Fruit fly (Drosophila melanogaster) whole organism, embryonic: ENCODE results near the gene Parg.

Experiments used
- Abd-B ChIP-seq: fragments of 200-800 bp; sonication (Bioruptor generic); optimal IDR thresholded peaks from 2 replicates; lab custom pipeline; 2018; ENCODE audit warnings: missing biosample characterization, mild to moderate bottlenecking, missing genetic modification characterization, moderate library complexity
- Atf6 ChIP-seq: fragments of 200-800 bp; sonication (Bioruptor generic); IDR thresholded peaks from 2 replicates; pipeline ENCODE4 v1.3.6; 2022; ENCODE audit warnings: missing biosample characterization, missing genetic modification characterization
- BtbVII ChIP-seq: fragments of 200-800 bp; sonication (Bioruptor generic); optimal IDR thresholded peaks from 3 replicates; lab custom pipeline; 2017; ENCODE audit warnings: missing biosample characterization, mild to moderate bottlenecking, missing genetic modification characterization
- CG10979 ChIP-seq: fragments of 200-800 bp; sonication (Bioruptor generic); optimal IDR thresholded peaks from 2 replicates; lab custom pipeline; 2018; ENCODE audit warnings: missing biosample characterization, mild to moderate bottlenecking, missing genetic modification characterization, moderate library complexity
- CG13296 ChIP-seq: fragments of 200-800 bp; sonication (Bioruptor generic); optimal IDR thresholded peaks from 3 replicates; lab custom pipeline; 2018; ENCODE audit warnings: missing biosample characterization, mild to moderate bottlenecking, missing genetic modification characterization
- CG14667 ChIP-seq: fragments of 200-800 bp; sonication (Bioruptor generic); IDR thresholded peaks from 2 replicates; pipeline ENCODE4 v1.3.6; 2022; ENCODE audit warnings: missing biosample characterization, missing genetic modification characterization
- CG1602 ChIP-seq: fragments of 200-800 bp; sonication (Bioruptor generic); optimal IDR thresholded peaks from 3 replicates; lab custom pipeline; 2016; ENCODE audit warnings: missing biosample characterization, missing genetic modification characterization
- CG1647 ChIP-seq: fragments of 200-800 bp; sonication (Bioruptor generic); optimal IDR thresholded peaks from 3 replicates; lab custom pipeline; 2016; ENCODE audit warnings: missing biosample characterization, missing genetic modification characterization
- CG17361 ChIP-seq: fragments of 200-800 bp; sonication (Bioruptor generic); IDR thresholded peaks from 3 replicates; pipeline ENCODE4 v1.3.6; 2022; ENCODE audit warnings: missing biosample characterization, missing genetic modification characterization
- CG18262 ChIP-seq: fragments of 200-800 bp; optimal IDR thresholded peaks from 3 replicates; lab custom pipeline; 2019; ENCODE audit warnings: missing biosample characterization, mild to moderate bottlenecking, missing genetic modification characterization, moderate library complexity
- CG2120 ChIP-seq: fragments of 200-800 bp; sonication (Bioruptor generic); optimal IDR thresholded peaks from 3 replicates; lab custom pipeline; 2016; ENCODE audit warnings: missing biosample characterization, missing genetic modification characterization
- CG2678 ChIP-seq: fragments of 200-800 bp; sonication (Bioruptor generic); optimal IDR thresholded peaks from 3 replicates; lab custom pipeline; 2019; ENCODE audit warnings: missing biosample characterization, mild to moderate bottlenecking, missing genetic modification characterization, moderate library complexity
- CG2712 ChIP-seq: fragments of 200-800 bp; optimal IDR thresholded peaks from 3 replicates; lab custom pipeline; 2019; ENCODE audit warnings: missing biosample characterization, mild to moderate bottlenecking, missing genetic modification characterization, moderate library complexity
- CG31365 ChIP-seq: fragments of 200-800 bp; sonication (Bioruptor generic); optimal IDR thresholded peaks from 2 replicates; lab custom pipeline; 2018; ENCODE audit warnings: missing biosample characterization, mild to moderate bottlenecking, missing genetic modification characterization
- CG4328 ChIP-seq: fragments of 200-800 bp; sonication (Bioruptor generic); optimal IDR thresholded peaks from 3 replicates; lab custom pipeline; 2017; ENCODE audit warnings: missing biosample characterization, missing genetic modification reagents, missing genetic modification characterization
- CG6272 ChIP-seq: fragments of 200-800 bp; sonication (Bioruptor generic); IDR thresholded peaks from 2 replicates; pipeline ENCODE4 v1.3.6; 2022; ENCODE audit warnings: missing biosample characterization, missing genetic modification characterization
- CG6765 ChIP-seq: fragments of 200-800 bp; sonication (Bioruptor generic); optimal IDR thresholded peaks from 3 replicates; lab custom pipeline; 2017; ENCODE audit warnings: missing biosample characterization, mild to moderate bottlenecking, missing genetic modification characterization
- CG6791 ChIP-seq: fragments of 200-800 bp; sonication (Bioruptor generic); IDR thresholded peaks from 3 replicates; pipeline ENCODE4 v1.3.6; 2022; ENCODE audit warnings: missing biosample characterization, missing genetic modification characterization; ENCODE audit not compliant: partially characterized antibody
- CG8944 ChIP-seq: fragments of 200-800 bp; sonication (Bioruptor generic); optimal IDR thresholded peaks from 3 replicates; lab custom pipeline; 2016; ENCODE audit warnings: missing biosample characterization, missing genetic modification characterization
- CG9817 ChIP-seq: fragments of 200-800 bp; sonication (Bioruptor generic); optimal IDR thresholded peaks from 2 replicates; lab custom pipeline; 2018; ENCODE audit warnings: missing biosample characterization, mild to moderate bottlenecking, missing genetic modification characterization, moderate library complexity
- Ets65A ChIP-seq: fragments of 200-800 bp; sonication (Bioruptor generic); peaks from one replicate; lab custom pipeline; 2016; ENCODE audit warnings: missing biosample characterization, missing genetic modification characterization
- Gug ChIP-seq: fragments of 200-800 bp; sonication (Bioruptor generic); IDR thresholded peaks from 4 replicates; pipeline ENCODE4 v1.3.6; 2022; ENCODE audit warnings: missing biosample characterization, missing genetic modification characterization
- HHEX ChIP-seq: fragments of 200-800 bp; sonication (Bioruptor generic); optimal IDR thresholded peaks from 3 replicates; lab custom pipeline; 2017; ENCODE audit warnings: missing biosample characterization, mild to moderate bottlenecking, missing genetic modification characterization, missing genetic modification reagents
- Hr39 ChIP-seq: fragments of >200 bp; optimal IDR thresholded peaks from 2 replicates; lab custom pipeline; 2017
- Mad ChIP-seq: fragments of 200-800 bp; sonication (Bioruptor generic); optimal IDR thresholded peaks from 2 replicates; lab custom pipeline; 2016; ENCODE audit warnings: missing biosample characterization, missing genetic modification characterization
- Med ChIP-seq: fragments of 200-800 bp; sonication (Bioruptor generic); peaks from one replicate; lab custom pipeline; 2016; ENCODE audit warnings: missing biosample characterization, missing genetic modification characterization, mild to moderate bottlenecking, inconsistent platforms, moderate library complexity
- Mes4 ChIP-seq: fragments of 200-800 bp; sonication (Bioruptor generic); optimal IDR thresholded peaks from 2 replicates; lab custom pipeline; 2016; ENCODE audit warnings: missing biosample characterization, missing genetic modification characterization
- Ptx1 ChIP-seq: fragments of 200-800 bp; sonication (Bioruptor generic); IDR thresholded peaks from 2 replicates; pipeline ENCODE4 v1.3.6; 2022; ENCODE audit warnings: missing biosample characterization, missing genetic modification characterization
- Rx ChIP-seq: fragments of 200-800 bp; sonication (Bioruptor generic); IDR thresholded peaks from 2 replicates; pipeline ENCODE4 v1.3.6; 2022; ENCODE audit warnings: missing biosample characterization, missing genetic modification characterization
- Sox102F ChIP-seq: fragments of 200-800 bp; sonication (Bioruptor generic); optimal IDR thresholded peaks from 2 replicates; lab custom pipeline; 2018; ENCODE audit warnings: missing biosample characterization, mild to moderate bottlenecking, missing genetic modification characterization, moderate library complexity
- Sry-β ChIP-seq: fragments of 200-800 bp; sonication (Bioruptor generic); optimal IDR thresholded peaks from 2 replicates; lab custom pipeline; 2018; ENCODE audit warnings: missing biosample characterization, mild to moderate bottlenecking, missing genetic modification characterization, moderate library complexity
- ara ChIP-seq: fragments of 200-800 bp; sonication (Bioruptor generic); IDR thresholded peaks from 2 replicates; pipeline ENCODE4 v1.3.6; 2022; ENCODE audit warnings: missing biosample characterization, missing genetic modification characterization
- cad ChIP-seq: fragments of >200 bp; optimal IDR thresholded peaks from 2 replicates; lab custom pipeline; 2017; ENCODE audit warnings: missing biosample characterization, missing genetic modification characterization
- ewg ChIP-seq: fragments of 200-800 bp; sonication (Bioruptor generic); optimal IDR thresholded peaks from 3 replicates; lab custom pipeline; 2017; ENCODE audit warnings: mild to moderate bottlenecking, missing biosample characterization, missing genetic modification reagents, missing genetic modification characterization
- eyg ChIP-seq: fragments of 200-800 bp; sonication (Bioruptor generic); optimal IDR thresholded peaks from 3 replicates; lab custom pipeline; 2016; ENCODE audit warnings: missing biosample characterization, missing genetic modification characterization
- h ChIP-seq: fragments of >200 bp; optimal IDR thresholded peaks from 2 replicates; lab custom pipeline; 2017
- hth ChIP-seq: fragments of >200 bp; optimal IDR thresholded peaks from 2 replicates; lab custom pipeline; 2017; ENCODE audit warnings: inconsistent platforms
- inv ChIP-seq: fragments of 200-800 bp; sonication (Bioruptor generic); IDR thresholded peaks from 2 replicates; pipeline ENCODE4 v1.3.6; 2022; ENCODE audit warnings: missing biosample characterization, missing genetic modification characterization; ENCODE audit not compliant: partially characterized antibody
- klu ChIP-seq: fragments of 200-800 bp; sonication (Bioruptor generic); IDR thresholded peaks from 2 replicates; pipeline ENCODE4 v1.3.6; 2022; ENCODE audit warnings: missing biosample characterization, missing genetic modification characterization
- lmd ChIP-seq: fragments of 200-800 bp; sonication (Bioruptor generic); IDR thresholded peaks from 2 replicates; pipeline ENCODE4 v1.3.6; 2022; ENCODE audit warnings: missing biosample characterization, missing genetic modification characterization
- lov ChIP-seq, 2 experiments: fragments of 200-800 bp in 1 of 2; fragments of >200 bp in 1 of 2; sonication (Bioruptor generic) in 1 of 2; IDR thresholded peaks in 1 of 2; optimal IDR thresholded peaks in 1 of 2; 2 replicates in 1 of 2; 3 replicates in 1 of 2; pipeline versions ENCODE4 v1.3.6 to Lab custom; 2017 to 2022; ENCODE audit warnings: missing biosample characterization in 1 of 2, missing genetic modification characterization in 1 of 2
- mam ChIP-seq: fragments of 200-800 bp; sonication (Bioruptor generic); optimal IDR thresholded peaks from 3 replicates; lab custom pipeline; 2016; ENCODE audit warnings: missing biosample characterization, missing genetic modification characterization
- nerfin-2 ChIP-seq: fragments of 200-800 bp; sonication (Bioruptor generic); IDR thresholded peaks from 2 replicates; pipeline ENCODE4 v1.3.6; 2022; ENCODE audit warnings: missing biosample characterization, missing genetic modification characterization; ENCODE audit not compliant: partially characterized antibody
- prd ChIP-seq, 3 experiments: fragments of >200 bp in 2 of 3; fragments of 200-800 bp in 1 of 3; sonication (Bioruptor generic) in 1 of 3; optimal IDR thresholded peaks in 2 of 3; IDR thresholded peaks in 1 of 3; 2 replicates in 2 of 3; 3 replicates in 1 of 3; pipeline versions ENCODE4 v1.3.6 to Lab custom; 2017 to 2022; ENCODE audit warnings: missing biosample characterization in 1 of 3, missing genetic modification characterization in 1 of 3
- scrt ChIP-seq: fragments of 200-800 bp; sonication (Bioruptor generic); optimal IDR thresholded peaks from 2 replicates; lab custom pipeline; 2018; ENCODE audit warnings: missing biosample characterization, mild to moderate bottlenecking, missing genetic modification characterization, moderate library complexity
- sens-2 ChIP-seq: fragments of 200-800 bp; sonication (Bioruptor generic); IDR thresholded peaks from 2 replicates; pipeline ENCODE4 v1.3.6; 2022; ENCODE audit warnings: missing biosample characterization, missing genetic modification characterization
- trem ChIP-seq: fragments of 200-800 bp; optimal IDR thresholded peaks from 3 replicates; lab custom pipeline; 2019; ENCODE audit warnings: missing biosample characterization, mild to moderate bottlenecking, missing genetic modification characterization, moderate library complexity
- tx ChIP-seq: fragments of 200-800 bp; sonication (Bioruptor generic); optimal IDR thresholded peaks from 2 replicates; lab custom pipeline; 2016; ENCODE audit warnings: missing biosample characterization, missing genetic modification characterization
- vnd ChIP-seq: fragments of 200-800 bp; sonication (Bioruptor generic); IDR thresholded peaks from 3 replicates; pipeline ENCODE4 v1.3.6; 2022; ENCODE audit warnings: missing biosample characterization, missing genetic modification characterization; ENCODE audit not compliant: partially characterized antibody
- vvl ChIP-seq: fragments of 200-800 bp; sonication (Bioruptor generic); IDR thresholded peaks from 2 replicates; pipeline ENCODE4 v1.3.6; 2022; ENCODE audit warnings: missing biosample characterization, missing genetic modification characterization
- wek ChIP-seq: fragments of 200-800 bp; sonication (Bioruptor generic); optimal IDR thresholded peaks from 3 replicates; lab custom pipeline; 2018; ENCODE audit warnings: missing biosample characterization, mild to moderate bottlenecking, missing genetic modification characterization, moderate library complexity

The Parg gene

dm6 chrX:3690631-3691030 is 19.3 kb upstream of the Parg start (continued):
- TF ChIP-seq ewg (GFP tag; lab: Kevin White, UChicago) (peak; percentile 18), Gug (GFP tag; lab: Robert Waterston, UW) (peak; percentile 33; the same call in 1 of the 4 replicates), CG17361 (GFP tag; lab: Robert Waterston, UW) (peak; percentile 61), CG14667 (no peak), inv (GFP tag; lab: Robert Waterston, UW) (no peak), CG10979 (tag; lab: Kevin White, UChicago) (peak; percentile 59), CG2120 (GFP tag; lab: Kevin White, UChicago) (peak; percentile 46), Atf6 (GFP tag; lab: Robert Waterston, UW) (no peak), CG6272 (no peak), CG1602 (no peak), klu (no peak), mam (GFP tag; lab: Kevin White, UChicago) (peak; percentile 32), HHEX (no peak), CG8944 (GFP tag; lab: Kevin White, UChicago) (no peak), vvl (GFP tag; lab: Robert Waterston, UW) (no peak; the same call in 1 of the 2 replicates), wek (no peak), CG1647 (GFP tag; lab: Kevin White, UChicago) (no peak), Sox102F (GFP tag; lab: Kevin White, UChicago) (peak; percentile 53), CG6791 (GFP tag; lab: Robert Waterston, UW) (no peak), CG13296 (GFP tag; lab: Kevin White, UChicago) (peak; percentile 3), CG18262 (tag; lab: Kevin White, UChicago) (peak; percentile 56), CG6765 (GFP tag; lab: Kevin White, UChicago) (no peak), ara (GFP tag; lab: Robert Waterston, UW) (0 out of 2 replicates have a peak, but pooled peaks have one; percentile 35), cad (GFP tag; lab: Kevin White, UChicago) (no peak), eyg (GFP tag; lab: Kevin White, UChicago) (no peak), CG31365 (tag; lab: Kevin White, UChicago) (no peak), CG2712 (tag; lab: Kevin White, UChicago) (peak; percentile 65), CG4328 (GFP tag; lab: Kevin White, UChicago) (no peak), sens-2 (GFP tag; lab: Robert Waterston, UW) (no peak), Abd-B (GFP tag; lab: Kevin White, UChicago) (peak; percentile 2), vnd (GFP tag; lab: Robert Waterston, UW) (no peak), scrt (peak; percentile 40), prd (optimal IDR thresholded peaks at IDR 0.05; lab: Kevin White, UChicago) (no peak), prd (GFP tag; IDR thresholded peaks at IDR 0.05; lab: Robert Waterston, UW) (peak; percentile 62; the same call in 2 of the 3 replicates), hth (lab: Kevin White, UChicago) (no peak), Med (peak; percentile 87), h (no peak), Hr39 (no peak), lmd (GFP tag; lab: Robert Waterston, UW) (0 out of 2 replicates have a peak, but pooled peaks have one; percentile 30), Mad (no peak), CG2678 (tag; lab: Kevin White, UChicago) (peak; percentile 70), lov (optimal IDR thresholded peaks at IDR 0.05; lab: Kevin White, UChicago) (no peak), lov (GFP tag; IDR thresholded peaks at IDR 0.05; lab: Robert Waterston, UW) (no peak), Ptx1 (GFP tag; lab: Robert Waterston, UW) (peak; percentile 53; the same call in 1 of the 2 replicates), tx (GFP tag; lab: Kevin White, UChicago) (no peak), Sry-β (GFP tag; lab: Kevin White, UChicago) (no peak), Mes4 (GFP tag; lab: Kevin White, UChicago) (peak; percentile 1), CG9817 (tag; lab: Kevin White, UChicago) (peak; percentile 21), BtbVII (GFP tag; lab: Kevin White, UChicago) (no peak), nerfin-2 (no peak), Ets65A (GFP tag; lab: Kevin White, UChicago) (peak; percentile 43), Rx (GFP tag; lab: Robert Waterston, UW) (peak; percentile 49), trem (tag; lab: Kevin White, UChicago) (peak; percentile 18)
